Worm (Caenorhabditis elegans) whole organism, mixed stage, embryonic: ENCODE results near the gene ZK1320.7.

Experiments used
- ceh-43 ChIP-seq: fragments of 200-800 bp; sonication (Bioruptor generic); optimal IDR thresholded peaks from 2 replicates; lab custom pipeline; 2018; ENCODE audit warnings: mild to moderate bottlenecking, missing genetic modification characterization, moderate library complexity, missing compliant biosample characterization
- ces-1 ChIP-seq: fragments of 150-350 bp; optimal IDR thresholded peaks from 2 replicates; lab custom pipeline; 2014; ENCODE audit warnings: missing biosample characterization, missing genetic modification reagents, missing genetic modification characterization
- elt-1 ChIP-seq: sonication (generic microtip); optimal IDR thresholded peaks from 2 replicates; lab custom pipeline; 2017; ENCODE audit warnings: missing genetic modification characterization, mild to moderate bottlenecking, missing compliant biosample characterization, antibody characterized with exemption, moderate library complexity, borderline replicate concordance; ENCODE audit not compliant: insufficient read depth
- elt-3 ChIP-seq: fragments of 150-350 bp; optimal IDR thresholded peaks from 2 replicates; lab custom pipeline; 2014; ENCODE audit warnings: missing biosample characterization, missing genetic modification characterization
- flh-1 ChIP-seq: fragments of 200-800 bp; sonication (Bioruptor generic); optimal IDR thresholded peaks from 2 replicates; lab custom pipeline; 2018; ENCODE audit warnings: mild to moderate bottlenecking, missing genetic modification characterization, moderate library complexity, missing compliant biosample characterization
- hlh-1 ChIP-seq: fragments of 150-350 bp; optimal IDR thresholded peaks from 2 replicates; lab custom pipeline; 2014; ENCODE audit warnings: missing biosample characterization, missing genetic modification reagents, missing genetic modification characterization
- lsy-2 ChIP-seq: fragments of 150-350 bp; optimal IDR thresholded peaks from 2 replicates; lab custom pipeline; 2014; ENCODE audit warnings: missing biosample characterization, missing genetic modification characterization
- mep-1 ChIP-seq: fragments of 150-350 bp; optimal IDR thresholded peaks from 2 replicates; lab custom pipeline; 2017; ENCODE audit warnings: missing biosample characterization, missing genetic modification reagents, missing genetic modification characterization, inconsistent platforms
- mls-2 ChIP-seq: sonication (generic microtip); optimal IDR thresholded peaks from 2 replicates; lab custom pipeline; 2016; ENCODE audit warnings: mild to moderate bottlenecking, missing genetic modification characterization, moderate library complexity, missing compliant biosample characterization
- nhr-237 ChIP-seq: fragments of 150-350 bp; optimal IDR thresholded peaks from 2 replicates; lab custom pipeline; 2014; ENCODE audit warnings: missing biosample characterization, missing genetic modification characterization
- nhr-76 ChIP-seq: sonication (generic microtip); optimal IDR thresholded peaks from 2 replicates; lab custom pipeline; 2017; ENCODE audit warnings: missing biosample characterization, missing genetic modification characterization
- snpc-4 ChIP-seq: fragments of 150-350 bp; optimal IDR thresholded peaks from 2 replicates; lab custom pipeline; 2014; ENCODE audit warnings: missing biosample characterization, missing genetic modification characterization
- zip-8 ChIP-seq: fragments of 150-350 bp; optimal IDR thresholded peaks from 2 replicates; lab custom pipeline; 2014; ENCODE audit warnings: missing biosample characterization, missing genetic modification characterization

DNA sequence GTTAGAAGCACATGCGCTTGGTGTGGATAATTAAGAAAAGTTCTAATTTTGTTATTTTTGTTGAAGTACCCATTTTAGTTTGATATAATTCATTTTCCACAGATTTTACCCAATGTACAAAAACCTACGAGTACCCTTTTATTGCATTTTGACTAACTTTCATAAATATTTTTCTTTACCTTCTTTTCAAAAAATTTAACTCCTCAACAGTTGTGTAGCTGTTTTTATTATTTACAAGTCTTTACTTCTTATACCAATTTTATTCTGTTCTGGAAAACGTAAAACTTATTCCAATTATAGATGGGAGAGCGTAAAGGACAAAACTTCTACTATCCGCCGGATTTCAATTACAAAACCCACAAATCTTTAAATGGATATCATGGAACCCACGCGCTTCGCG is 22.2 kb upstream of the ZK1320.7 start, which contains the start of gene ZK1307.9:
- TF ChIP-seq nhr-76 (tag; lab: Kevin White, UChicago): no peak
- TF ChIP-seq snpc-4 (tag; lab: Kevin White, UChicago): no peak
- TF ChIP-seq elt-1 (tag; lab: Kevin White, UChicago): no peak
- TF ChIP-seq flh-1 (GFP tag; lab: Kevin White, UChicago): no peak
- TF ChIP-seq nhr-237: no peak
- no peak for TF ChIP-seq zip-8 (tag; lab: Kevin White, UChicago)
- TF ChIP-seq hlh-1 (tag; lab: Kevin White, UChicago): no peak
- TF ChIP-seq lsy-2 (tag; lab: Kevin White, UChicago): no peak
- no peak for TF ChIP-seq ces-1
- no peak for TF ChIP-seq elt-3 (tag; lab: Kevin White, UChicago)
- no peak for TF ChIP-seq ceh-43 (GFP tag; lab: Kevin White, UChicago)
- TF ChIP-seq mls-2 (tag; lab: Kevin White, UChicago): no peak
- TF ChIP-seq mep-1 (tag; lab: Kevin White, UChicago): no peak
